Worm (Caenorhabditis elegans) whole organism, L2 larva: ENCODE measurements around the gene F49C12.5.
"Not testable (repeated sequence)": the region's sequence is repeated elsewhere in the genome, so short reads cannot be mapped to it uniquely, and the experiment has no call there.

Source experiments
- C34F6.9 ChIP-seq: fragments of 150-350 bp; optimal IDR thresholded peaks from 2 replicates; lab custom pipeline; 2014; ENCODE audit warnings: missing biosample characterization, missing genetic modification characterization
- F13H6.1 ChIP-seq: sonication (generic microtip); optimal IDR thresholded peaks from 2 replicates; lab custom pipeline; 2016; ENCODE audit warnings: missing genetic modification characterization, missing compliant biosample characterization
- Y55F3AM.14 ChIP-seq: fragments of 200-800 bp; sonication (Bioruptor generic); optimal IDR thresholded peaks from 2 replicates; lab custom pipeline; 2018; ENCODE audit warnings: mild to moderate bottlenecking, missing genetic modification characterization, missing compliant biosample characterization
- ZK546.5 ChIP-seq: sonication (generic microtip); optimal IDR thresholded peaks from 2 replicates; lab custom pipeline; 2017; ENCODE audit warnings: missing biosample characterization, missing genetic modification characterization
- alr-1 ChIP-seq: fragments of 150-350 bp; optimal IDR thresholded peaks from 2 replicates; lab custom pipeline; 2014; ENCODE audit warnings: missing biosample characterization, missing genetic modification characterization
- aly-2 ChIP-seq: fragments of 150-350 bp; optimal IDR thresholded peaks from 2 replicates; lab custom pipeline; 2014; ENCODE audit warnings: missing biosample characterization, missing genetic modification characterization
- ama-1 ChIP-seq: fragments of 150-350 bp; optimal IDR thresholded peaks from 2 replicates; lab custom pipeline; 2018; ENCODE audit warnings: inconsistent platforms
- blmp-1 ChIP-seq: sonication (generic microtip); optimal IDR thresholded peaks from 2 replicates; lab custom pipeline; 2017; ENCODE audit warnings: missing genetic modification characterization, mild to moderate bottlenecking, missing compliant biosample characterization, antibody characterized with exemption, moderate library complexity; ENCODE audit not compliant: insufficient read depth
- ceh-16 ChIP-seq: fragments of 150-350 bp; optimal IDR thresholded peaks from 2 replicates; lab custom pipeline; 2014; ENCODE audit warnings: missing biosample characterization, missing genetic modification characterization
- crh-2 ChIP-seq: sonication (generic microtip); optimal IDR thresholded peaks from 2 replicates; lab custom pipeline; 2017; ENCODE audit warnings: missing biosample characterization, missing genetic modification characterization
- dmd-4 ChIP-seq: sonication (generic microtip); optimal IDR thresholded peaks from 2 replicates; lab custom pipeline; 2017; ENCODE audit warnings: missing biosample characterization, missing genetic modification characterization
- egl-27 ChIP-seq: sonication (generic microtip); optimal IDR thresholded peaks from 3 replicates; lab custom pipeline; 2017; ENCODE audit warnings: missing biosample characterization, missing genetic modification reagents, missing genetic modification characterization
- elt-1 ChIP-seq: fragments of 150-350 bp; optimal IDR thresholded peaks from 2 replicates; lab custom pipeline; 2014; ENCODE audit warnings: missing biosample characterization, missing genetic modification characterization
- elt-3 ChIP-seq: sonication (generic microtip); optimal IDR thresholded peaks from 2 replicates; lab custom pipeline; 2017; ENCODE audit warnings: missing biosample characterization, missing genetic modification characterization
- fos-1 ChIP-seq: fragments of 150-350 bp; optimal IDR thresholded peaks from 2 replicates; lab custom pipeline; 2014; ENCODE audit warnings: missing biosample characterization, missing genetic modification characterization
- gmeb-1 ChIP-seq: fragments of 150-350 bp; optimal IDR thresholded peaks from 2 replicates; lab custom pipeline; 2014; ENCODE audit warnings: missing biosample characterization, missing genetic modification characterization
- lin-11 ChIP-seq: fragments of 150-350 bp; sonication (generic microtip); optimal IDR thresholded peaks from 2 replicates; lab custom pipeline; 2014; ENCODE audit warnings: missing biosample characterization, missing genetic modification characterization, inconsistent platforms, mixed read lengths
- lin-39 ChIP-seq: fragments of 150-350 bp; optimal IDR thresholded peaks from 2 replicates; lab custom pipeline; 2014; ENCODE audit warnings: missing biosample characterization, missing genetic modification reagents, missing genetic modification characterization
- lsy-2 ChIP-seq, 2 experiments: fragments of 150-350 bp in 1 of 2; sonication (generic microtip) in 1 of 2; optimal IDR thresholded peaks; 2 replicates each; lab custom pipeline; 2014 to 2017; ENCODE audit warnings: missing biosample characterization in 2 of 2, missing genetic modification characterization in 2 of 2
- mab-5 ChIP-seq: fragments of 150-350 bp; optimal IDR thresholded peaks from 2 replicates; lab custom pipeline; 2014; ENCODE audit warnings: missing biosample characterization, missing genetic modification characterization
- mbf-1 ChIP-seq: sonication (generic microtip); optimal IDR thresholded peaks from 2 replicates; lab custom pipeline; 2017; ENCODE audit warnings: missing biosample characterization, missing genetic modification characterization
- nhr-10 ChIP-seq: sonication (generic microtip); optimal IDR thresholded peaks from 2 replicates; lab custom pipeline; 2017; ENCODE audit warnings: missing biosample characterization, missing genetic modification characterization
- nhr-12 ChIP-seq: fragments of 150-350 bp; optimal IDR thresholded peaks from 2 replicates; lab custom pipeline; 2014; ENCODE audit warnings: missing biosample characterization, missing genetic modification characterization
- nhr-129 ChIP-seq: fragments of 150-350 bp; optimal IDR thresholded peaks from 2 replicates; lab custom pipeline; 2014; ENCODE audit warnings: missing biosample characterization, missing genetic modification characterization
- nhr-23 ChIP-seq: fragments of 150-350 bp; optimal IDR thresholded peaks from 2 replicates; lab custom pipeline; 2014; ENCODE audit warnings: missing biosample characterization, missing genetic modification reagents, missing genetic modification characterization
- nhr-237 ChIP-seq: fragments of 150-350 bp; optimal IDR thresholded peaks from 2 replicates; lab custom pipeline; 2014; ENCODE audit warnings: missing biosample characterization, missing genetic modification characterization
- nhr-25 ChIP-seq: fragments of 150-350 bp; sonication (generic microtip); optimal IDR thresholded peaks from 3 replicates; lab custom pipeline; 2014; ENCODE audit warnings: missing biosample characterization, missing genetic modification characterization
- nhr-6 ChIP-seq: fragments of 150-350 bp; optimal IDR thresholded peaks from 2 replicates; lab custom pipeline; 2014; ENCODE audit warnings: missing biosample characterization, missing genetic modification characterization
- peb-1 ChIP-seq: fragments of 150-350 bp; optimal IDR thresholded peaks from 2 replicates; lab custom pipeline; 2014; ENCODE audit warnings: missing biosample characterization, missing genetic modification characterization
- sem-4 ChIP-seq: fragments of 150-350 bp; optimal IDR thresholded peaks from 2 replicates; lab custom pipeline; 2014; ENCODE audit warnings: missing biosample characterization, missing genetic modification reagents, missing genetic modification characterization
- sma-9 ChIP-seq, 2 experiments: fragments of 150-350 bp in 1 of 2; sonication (generic microtip) in 1 of 2; optimal IDR thresholded peaks; 2 replicates each; lab custom pipeline; 2014 to 2016; ENCODE audit warnings: missing genetic modification characterization in 2 of 2, mild to moderate bottlenecking in 1 of 2, missing biosample characterization in 1 of 2, missing compliant biosample characterization in 1 of 2, missing genetic modification reagents in 1 of 2, moderate library complexity in 1 of 2
- snpc-4 ChIP-seq: fragments of 150-350 bp; optimal IDR thresholded peaks from 2 replicates; lab custom pipeline; 2014; ENCODE audit warnings: missing biosample characterization, missing genetic modification characterization
- unc-39 ChIP-seq: fragments of 150-350 bp; optimal IDR thresholded peaks from 2 replicates; lab custom pipeline; 2014; ENCODE audit warnings: missing biosample characterization, missing genetic modification characterization
- unc-62 ChIP-seq: fragments of 150-350 bp; optimal IDR thresholded peaks from 2 replicates; lab custom pipeline; 2014; ENCODE audit warnings: missing biosample characterization, missing genetic modification reagents, missing genetic modification characterization
- ztf-1 ChIP-seq: fragments of 200-800 bp; sonication (Bioruptor generic); conservative IDR thresholded peaks from 2 replicates; pipeline ENCODE4 v1.3.6; 2022; ENCODE audit warnings: missing genetic modification characterization, missing compliant biosample characterization
- ztf-11 ChIP-seq: sonication (generic microtip); optimal IDR thresholded peaks from 2 replicates; lab custom pipeline; 2017; ENCODE audit warnings: missing biosample characterization, missing genetic modification characterization
- ztf-4 ChIP-seq: fragments of 150-350 bp; optimal IDR thresholded peaks from 2 replicates; lab custom pipeline; 2014; ENCODE audit warnings: missing biosample characterization, missing genetic modification characterization

Gene F49C12.5

DNA sequence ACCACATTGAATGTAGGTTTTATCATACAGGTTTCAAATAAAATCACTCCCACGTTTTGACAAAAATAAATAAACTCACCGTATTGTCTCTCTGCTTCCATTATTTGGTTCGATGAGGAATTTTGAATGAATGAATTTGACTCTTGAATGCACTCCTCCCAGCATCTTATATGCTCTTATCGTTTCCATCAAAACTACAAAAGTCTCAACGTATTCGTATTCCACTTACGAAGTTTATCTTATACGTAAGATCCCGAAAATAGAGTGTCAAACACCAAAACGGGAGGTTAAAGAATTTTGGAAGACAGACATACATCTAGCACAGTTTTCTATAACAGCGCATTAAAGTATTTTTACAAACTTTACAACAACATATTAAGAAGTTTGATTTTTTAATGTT lies 10.9 kb upstream of the F49C12.5 start, which contains the start of gene nhr-264:
nhr-264 (minus strand) TSS at position 101 of the 400 bp plus-strand sequence.
- TF ChIP-seq ztf-1 (GFP tag; lab: Robert Waterston, UW); nhr-23 (tag; lab: Kevin White, UChicago); nhr-10: not testable (repeated sequence)
- TF ChIP-seq, all 48 proteins: peak for 0; not testable (repeated sequence) for 48

DNA sequence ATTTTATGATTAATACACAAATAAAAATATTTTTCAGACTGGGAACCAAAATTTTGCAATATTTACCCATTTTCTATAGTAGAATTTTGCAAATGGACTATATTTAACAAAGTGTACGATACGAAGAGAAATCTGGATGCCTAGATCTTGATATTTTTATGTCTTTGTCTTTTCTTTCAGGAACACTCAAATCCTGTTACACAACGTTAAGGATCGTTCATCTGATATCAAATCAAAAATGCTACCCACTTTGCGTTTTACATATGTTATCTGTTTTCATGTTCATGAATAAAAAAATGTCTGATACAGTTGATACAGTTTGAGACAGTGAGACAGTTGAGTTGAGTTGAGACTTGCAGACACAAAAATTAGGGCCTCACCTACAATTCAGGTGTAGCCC lies 8.4 kb upstream of the F49C12.5 start, which contains the start of gene F49C12.1:
F49C12.1 (minus strand) TSS at position 70 of the 400 bp plus-strand sequence.
- TF ChIP-seq ama-1 (lab: Kevin White, UChicago) (no peak), blmp-1 (no peak), ZK546.5 (tag; lab: Kevin White, UChicago) (no peak), peb-1 (tag; lab: Kevin White, UChicago) (no peak), sem-4 (tag; lab: Kevin White, UChicago) (no peak), elt-1 (tag; lab: Kevin White, UChicago) (no peak), egl-27 (tag; lab: Kevin White, UChicago) (no peak), alr-1 (tag; lab: Kevin White, UChicago) (no peak), F13H6.1 (no peak), fos-1 (tag; lab: Kevin White, UChicago) (no peak), snpc-4 (no peak), lsy-2 (tag; optimal IDR thresholded peaks at IDR 0.05; lab: Kevin White, UChicago) (no peak), ztf-11 (tag; lab: Kevin White, UChicago) (no peak), unc-39 (no peak), C34F6.9 (tag; lab: Kevin White, UChicago) (no peak), ztf-1 (GFP tag; lab: Robert Waterston, UW) (no peak)

DNA sequence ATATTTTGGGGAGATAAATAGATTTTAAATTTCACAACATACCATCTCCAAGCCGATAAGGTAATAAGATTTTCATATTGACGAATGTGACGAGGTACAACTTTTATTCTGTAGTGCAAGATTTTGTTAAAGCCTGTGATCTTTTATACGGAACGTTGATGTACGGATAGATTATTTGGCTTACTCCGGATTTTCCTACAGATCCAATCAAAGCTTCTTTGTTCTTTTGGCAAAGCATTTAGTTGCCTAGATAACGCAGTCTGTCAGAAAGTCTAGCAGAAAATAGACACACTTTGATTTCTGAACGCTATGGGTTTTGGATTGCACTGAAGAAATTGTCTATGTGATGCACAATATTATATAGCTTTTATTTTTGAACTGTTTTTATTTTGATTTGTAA lies 5.6 kb upstream of the F49C12.5 start, which contains the start of gene F49C12.2:
F49C12.2 (minus strand) TSS at position 101 of the 400 bp plus-strand sequence.
- no peak for TF ChIP-seq elt-3 (tag; lab: Kevin White, UChicago)
- no peak for TF ChIP-seq dmd-4 (tag; lab: Kevin White, UChicago)
- TF ChIP-seq crh-2 (tag; lab: Kevin White, UChicago): no peak
- no peak for TF ChIP-seq unc-39
- no peak for TF ChIP-seq blmp-1
- no peak for TF ChIP-seq ztf-4 (tag; lab: Kevin White, UChicago)
- TF ChIP-seq ztf-1 (GFP tag; lab: Robert Waterston, UW): no peak
- no peak for TF ChIP-seq elt-1 (tag; lab: Kevin White, UChicago)
- TF ChIP-seq nhr-12 (tag; lab: Kevin White, UChicago): no peak
- TF ChIP-seq nhr-6 (tag; lab: Kevin White, UChicago): no peak
- TF ChIP-seq mab-5 (tag; lab: Kevin White, UChicago): no peak
- TF ChIP-seq mbf-1 (tag; lab: Kevin White, UChicago): no peak
- no peak for TF ChIP-seq ceh-16 (tag; lab: Kevin White, UChicago)
- TF ChIP-seq lin-39 (tag; lab: Kevin White, UChicago): no peak
- TF ChIP-seq nhr-25: no peak
- TF ChIP-seq Y55F3AM.14 (GFP tag; lab: Kevin White, UChicago): no peak
- TF ChIP-seq aly-2 (tag; lab: Kevin White, UChicago): no peak

DNA sequence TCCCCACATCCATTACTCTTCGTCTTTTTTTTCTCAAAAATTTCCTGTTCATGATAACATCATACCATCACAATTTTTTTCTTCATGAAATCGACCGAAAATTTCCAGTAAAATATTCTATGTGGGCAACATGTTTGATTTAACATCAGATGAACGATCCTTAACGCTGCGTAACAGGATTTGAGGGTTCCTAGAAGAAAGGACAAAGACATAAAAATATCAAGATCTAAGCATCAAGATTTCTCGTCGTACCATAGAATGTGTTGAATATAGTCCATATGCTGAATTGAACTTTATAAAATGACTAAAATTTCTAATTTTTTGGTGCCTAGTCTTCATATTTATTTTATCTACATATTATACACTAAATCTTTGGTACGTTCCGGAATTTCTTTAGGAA lies 4.6 kb upstream of the F49C12.5 start, which contains the start of gene F49C12.3:
F49C12.3 (plus strand) TSS at position 301 of the 400 bp plus-strand sequence.
- no peak for TF ChIP-seq crh-2 (tag; lab: Kevin White, UChicago)
- no peak for TF ChIP-seq fos-1 (tag; lab: Kevin White, UChicago)

DNA sequence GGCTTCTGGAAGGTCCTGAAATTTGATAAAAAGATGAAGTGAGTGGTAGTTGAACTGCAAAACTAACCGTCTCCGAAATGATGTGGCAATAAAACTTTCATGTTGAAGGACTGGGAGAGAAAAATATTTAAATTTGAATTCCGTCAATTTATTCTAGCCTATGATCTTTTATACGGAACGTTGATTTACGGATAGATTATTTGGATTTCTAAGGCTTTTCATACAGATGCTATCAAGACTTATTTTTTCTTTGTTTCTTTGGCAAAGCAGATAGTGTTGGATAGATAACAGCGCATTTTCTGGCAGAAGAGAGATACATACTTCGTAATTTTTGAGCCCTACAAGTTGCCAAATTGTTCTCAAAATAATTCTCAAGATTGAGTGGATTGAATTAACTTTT lies 723 bp upstream of the F49C12.5 start, which contains the start of gene F49C12.4:
F49C12.4 (minus strand) TSS at position 101 of the 400 bp plus-strand sequence.
- TF ChIP-seq ama-1 (lab: Kevin White, UChicago) (no peak), lsy-2 (tag; optimal IDR thresholded peaks at IDR 0.05; lab: Kevin White, UChicago) (no peak), ztf-1 (GFP tag; lab: Robert Waterston, UW) (no peak), unc-62 (GFP tag; lab: Kevin White, UChicago) (no peak), nhr-129 (tag; lab: Kevin White, UChicago) (no peak), alr-1 (tag; lab: Kevin White, UChicago) (no peak), nhr-23 (tag; lab: Kevin White, UChicago) (no peak), sma-9 (GFP tag; optimal IDR thresholded peaks at IDR 0.05; lab: Kevin White, UChicago) (no peak), sma-9 (tag; optimal IDR thresholded peaks at IDR 0.05; lab: Kevin White, UChicago) (no peak), peb-1 (tag; lab: Kevin White, UChicago) (no peak), lin-11 (no peak), gmeb-1 (no peak), ztf-4 (tag; lab: Kevin White, UChicago) (no peak), elt-3 (tag; lab: Kevin White, UChicago) (no peak), F13H6.1 (no peak), elt-1 (tag; lab: Kevin White, UChicago) (no peak), nhr-237 (no peak), ZK546.5 (tag; lab: Kevin White, UChicago) (no peak), dmd-4 (tag; lab: Kevin White, UChicago) (no peak), snpc-4 (no peak)
- TF ChIP-seq, all 48 proteins: peak for 0
